Worm (Caenorhabditis elegans) whole organism, L2 larva: Measurements from ENCODE around the gene nlp-57.

Experiments
- C34F6.9 ChIP-seq: fragments of 150-350 bp; optimal IDR thresholded peaks from 2 replicates; lab custom pipeline; 2014; ENCODE audit warnings: missing biosample characterization, missing genetic modification characterization
- F13H6.1 ChIP-seq: sonication (generic microtip); optimal IDR thresholded peaks from 2 replicates; lab custom pipeline; 2016; ENCODE audit warnings: missing genetic modification characterization, missing compliant biosample characterization
- R02D3.7 ChIP-seq: fragments of 150-350 bp; optimal IDR thresholded peaks from 2 replicates; lab custom pipeline; 2014; ENCODE audit warnings: missing biosample characterization, missing genetic modification characterization
- Y55F3AM.14 ChIP-seq: fragments of 200-800 bp; sonication (Bioruptor generic); optimal IDR thresholded peaks from 2 replicates; lab custom pipeline; 2018; ENCODE audit warnings: mild to moderate bottlenecking, missing genetic modification characterization, missing compliant biosample characterization
- ZK546.5 ChIP-seq: sonication (generic microtip); optimal IDR thresholded peaks from 2 replicates; lab custom pipeline; 2017; ENCODE audit warnings: missing biosample characterization, missing genetic modification characterization
- alr-1 ChIP-seq: fragments of 150-350 bp; optimal IDR thresholded peaks from 2 replicates; lab custom pipeline; 2014; ENCODE audit warnings: missing biosample characterization, missing genetic modification characterization
- aly-2 ChIP-seq: fragments of 150-350 bp; optimal IDR thresholded peaks from 2 replicates; lab custom pipeline; 2014; ENCODE audit warnings: missing biosample characterization, missing genetic modification characterization
- ama-1 ChIP-seq: fragments of 150-350 bp; optimal IDR thresholded peaks from 2 replicates; lab custom pipeline; 2018; ENCODE audit warnings: inconsistent platforms
- blmp-1 ChIP-seq: sonication (generic microtip); optimal IDR thresholded peaks from 2 replicates; lab custom pipeline; 2017; ENCODE audit warnings: missing genetic modification characterization, mild to moderate bottlenecking, missing compliant biosample characterization, antibody characterized with exemption, moderate library complexity; ENCODE audit not compliant: insufficient read depth
- ceh-16 ChIP-seq: fragments of 150-350 bp; optimal IDR thresholded peaks from 2 replicates; lab custom pipeline; 2014; ENCODE audit warnings: missing biosample characterization, missing genetic modification characterization
- ceh-82 ChIP-seq: fragments of 150-350 bp; optimal IDR thresholded peaks from 2 replicates; lab custom pipeline; 2014; ENCODE audit warnings: missing biosample characterization, missing genetic modification characterization
- crh-2 ChIP-seq: sonication (generic microtip); optimal IDR thresholded peaks from 2 replicates; lab custom pipeline; 2017; ENCODE audit warnings: missing biosample characterization, missing genetic modification characterization
- dmd-4 ChIP-seq: sonication (generic microtip); optimal IDR thresholded peaks from 2 replicates; lab custom pipeline; 2017; ENCODE audit warnings: missing biosample characterization, missing genetic modification characterization
- egl-27 ChIP-seq: sonication (generic microtip); optimal IDR thresholded peaks from 3 replicates; lab custom pipeline; 2017; ENCODE audit warnings: missing biosample characterization, missing genetic modification reagents, missing genetic modification characterization
- elt-1 ChIP-seq: fragments of 150-350 bp; optimal IDR thresholded peaks from 2 replicates; lab custom pipeline; 2014; ENCODE audit warnings: missing biosample characterization, missing genetic modification characterization
- elt-3 ChIP-seq: sonication (generic microtip); optimal IDR thresholded peaks from 2 replicates; lab custom pipeline; 2017; ENCODE audit warnings: missing biosample characterization, missing genetic modification characterization
- fos-1 ChIP-seq: fragments of 150-350 bp; optimal IDR thresholded peaks from 2 replicates; lab custom pipeline; 2014; ENCODE audit warnings: missing biosample characterization, missing genetic modification characterization
- gmeb-1 ChIP-seq: fragments of 150-350 bp; optimal IDR thresholded peaks from 2 replicates; lab custom pipeline; 2014; ENCODE audit warnings: missing biosample characterization, missing genetic modification characterization
- lin-11 ChIP-seq: fragments of 150-350 bp; sonication (generic microtip); optimal IDR thresholded peaks from 2 replicates; lab custom pipeline; 2014; ENCODE audit warnings: missing biosample characterization, missing genetic modification characterization, inconsistent platforms, mixed read lengths
- lin-13 ChIP-seq: fragments of 150-350 bp; optimal IDR thresholded peaks from 2 replicates; lab custom pipeline; 2014; ENCODE audit warnings: missing biosample characterization, missing genetic modification reagents, missing genetic modification characterization
- lin-39 ChIP-seq: fragments of 150-350 bp; optimal IDR thresholded peaks from 2 replicates; lab custom pipeline; 2014; ENCODE audit warnings: missing biosample characterization, missing genetic modification reagents, missing genetic modification characterization
- lsy-2 ChIP-seq, 2 experiments: fragments of 150-350 bp in 1 of 2; sonication (generic microtip) in 1 of 2; optimal IDR thresholded peaks; 2 replicates each; lab custom pipeline; 2014 to 2017; ENCODE audit warnings: missing biosample characterization in 2 of 2, missing genetic modification characterization in 2 of 2
- mbf-1 ChIP-seq: sonication (generic microtip); optimal IDR thresholded peaks from 2 replicates; lab custom pipeline; 2017; ENCODE audit warnings: missing biosample characterization, missing genetic modification characterization
- mdl-1 ChIP-seq, 2 experiments: fragments of 150-350 bp in 1 of 2; sonication (generic microtip) in 1 of 2; optimal IDR thresholded peaks; 2 replicates each; lab custom pipeline; 2017; ENCODE audit warnings: missing biosample characterization in 2 of 2, missing genetic modification characterization in 2 of 2
- nhr-10 ChIP-seq: sonication (generic microtip); optimal IDR thresholded peaks from 2 replicates; lab custom pipeline; 2017; ENCODE audit warnings: missing biosample characterization, missing genetic modification characterization
- nhr-11 ChIP-seq: fragments of 150-350 bp; optimal IDR thresholded peaks from 2 replicates; lab custom pipeline; 2014; ENCODE audit warnings: missing biosample characterization, missing genetic modification characterization
- nhr-12 ChIP-seq: fragments of 150-350 bp; optimal IDR thresholded peaks from 2 replicates; lab custom pipeline; 2014; ENCODE audit warnings: missing biosample characterization, missing genetic modification characterization
- nhr-129 ChIP-seq: fragments of 150-350 bp; optimal IDR thresholded peaks from 2 replicates; lab custom pipeline; 2014; ENCODE audit warnings: missing biosample characterization, missing genetic modification characterization
- nhr-21 ChIP-seq: fragments of 150-350 bp; optimal IDR thresholded peaks from 2 replicates; lab custom pipeline; 2014; ENCODE audit warnings: missing biosample characterization, missing genetic modification characterization
- nhr-23 ChIP-seq: fragments of 150-350 bp; optimal IDR thresholded peaks from 2 replicates; lab custom pipeline; 2014; ENCODE audit warnings: missing biosample characterization, missing genetic modification reagents, missing genetic modification characterization
- nhr-237 ChIP-seq: fragments of 150-350 bp; optimal IDR thresholded peaks from 2 replicates; lab custom pipeline; 2014; ENCODE audit warnings: missing biosample characterization, missing genetic modification characterization
- nhr-25 ChIP-seq: fragments of 150-350 bp; sonication (generic microtip); optimal IDR thresholded peaks from 3 replicates; lab custom pipeline; 2014; ENCODE audit warnings: missing biosample characterization, missing genetic modification characterization
- nhr-6 ChIP-seq: fragments of 150-350 bp; optimal IDR thresholded peaks from 2 replicates; lab custom pipeline; 2014; ENCODE audit warnings: missing biosample characterization, missing genetic modification characterization
- nhr-77 ChIP-seq: fragments of 150-350 bp; optimal IDR thresholded peaks from 2 replicates; lab custom pipeline; 2014; ENCODE audit warnings: missing biosample characterization, missing genetic modification characterization
- peb-1 ChIP-seq: fragments of 150-350 bp; optimal IDR thresholded peaks from 2 replicates; lab custom pipeline; 2014; ENCODE audit warnings: missing biosample characterization, missing genetic modification characterization
- sem-4 ChIP-seq: fragments of 150-350 bp; optimal IDR thresholded peaks from 2 replicates; lab custom pipeline; 2014; ENCODE audit warnings: missing biosample characterization, missing genetic modification reagents, missing genetic modification characterization
- skn-1 ChIP-seq: sonication (generic microtip); optimal IDR thresholded peaks from 2 replicates; lab custom pipeline; 2017; ENCODE audit warnings: missing biosample characterization, missing genetic modification characterization
- sma-3 ChIP-seq: sonication (generic microtip); optimal IDR thresholded peaks from 2 replicates; lab custom pipeline; 2016; ENCODE audit warnings: missing genetic modification reagents, missing genetic modification characterization, missing compliant biosample characterization
- sma-9 ChIP-seq, 2 experiments: fragments of 150-350 bp in 1 of 2; sonication (generic microtip) in 1 of 2; optimal IDR thresholded peaks; 2 replicates each; lab custom pipeline; 2014 to 2016; ENCODE audit warnings: missing genetic modification characterization in 2 of 2, mild to moderate bottlenecking in 1 of 2, missing biosample characterization in 1 of 2, missing compliant biosample characterization in 1 of 2, missing genetic modification reagents in 1 of 2, moderate library complexity in 1 of 2
- snpc-4 ChIP-seq: fragments of 150-350 bp; optimal IDR thresholded peaks from 2 replicates; lab custom pipeline; 2014; ENCODE audit warnings: missing biosample characterization, missing genetic modification characterization
- unc-39 ChIP-seq: fragments of 150-350 bp; optimal IDR thresholded peaks from 2 replicates; lab custom pipeline; 2014; ENCODE audit warnings: missing biosample characterization, missing genetic modification characterization
- unc-55 ChIP-seq: fragments of 150-350 bp; sonication (generic microtip); optimal IDR thresholded peaks from 3 replicates; lab custom pipeline; 2014; ENCODE audit warnings: missing biosample characterization, missing genetic modification reagents, missing genetic modification characterization
- unc-62 ChIP-seq: fragments of 150-350 bp; optimal IDR thresholded peaks from 2 replicates; lab custom pipeline; 2014; ENCODE audit warnings: missing biosample characterization, missing genetic modification reagents, missing genetic modification characterization
- zag-1 ChIP-seq: fragments of 150-350 bp; optimal IDR thresholded peaks from 2 replicates; lab custom pipeline; 2014; ENCODE audit warnings: missing biosample characterization, missing genetic modification characterization
- ztf-1 ChIP-seq: fragments of 200-800 bp; sonication (Bioruptor generic); conservative IDR thresholded peaks from 2 replicates; pipeline ENCODE4 v1.3.6; 2022; ENCODE audit warnings: missing genetic modification characterization, missing compliant biosample characterization
- ztf-11 ChIP-seq: sonication (generic microtip); optimal IDR thresholded peaks from 2 replicates; lab custom pipeline; 2017; ENCODE audit warnings: missing biosample characterization, missing genetic modification characterization
- ztf-4 ChIP-seq: fragments of 150-350 bp; optimal IDR thresholded peaks from 2 replicates; lab custom pipeline; 2014; ENCODE audit warnings: missing biosample characterization, missing genetic modification characterization

nlp-57 gene

DNA sequence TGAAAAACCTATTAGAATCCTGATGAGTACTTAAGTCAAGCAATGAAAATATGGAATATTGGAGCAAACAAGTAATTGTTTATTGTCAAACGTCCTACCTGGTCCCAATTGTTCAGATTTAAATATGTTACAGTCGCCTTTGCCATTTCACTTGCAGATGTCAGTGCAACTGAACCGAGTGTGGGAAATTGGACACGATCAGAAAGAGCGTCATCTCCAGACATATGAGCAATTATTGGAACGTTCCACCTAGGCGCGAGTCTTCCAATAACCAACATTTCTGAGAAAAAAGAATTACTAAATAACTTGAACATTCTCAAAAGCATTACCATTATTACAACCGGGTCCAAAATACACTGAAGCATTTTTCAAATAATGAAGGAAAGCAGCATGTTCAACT, 20.2 kb downstream of the nlp-57 start:
- TF ChIP-seq nhr-11 (tag; lab: Kevin White, UChicago) (no peak), ceh-16 (tag; lab: Kevin White, UChicago) (no peak), unc-62 (GFP tag; lab: Kevin White, UChicago) (no peak), zag-1 (no peak)

DNA sequence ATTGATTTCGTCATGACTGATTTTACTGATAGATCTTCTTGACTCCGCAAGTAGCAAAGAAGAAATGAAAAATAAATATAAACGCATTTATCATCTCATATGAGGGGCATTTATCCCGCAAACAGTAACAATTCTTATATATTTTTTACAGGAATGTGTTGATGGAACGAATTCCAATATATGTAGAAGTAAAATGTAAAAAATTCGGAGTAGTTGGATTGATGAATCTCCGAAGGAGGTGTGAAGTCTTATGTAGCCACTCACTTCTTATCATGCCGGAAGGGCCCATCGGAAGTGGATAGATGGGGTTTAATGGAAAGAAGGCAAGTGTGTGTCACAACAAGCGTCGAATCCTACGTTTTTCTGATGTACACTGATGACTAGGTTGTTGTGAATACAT, 20.9 kb downstream of the nlp-57 start, which contains the start of gene gcy-9:
gcy-9 (minus strand) TSS at position 101 of the 400 bp plus-strand sequence.
- TF ChIP-seq sem-4 (no peak), ztf-1 (no peak), Y55F3AM.14 (GFP tag; lab: Kevin White, UChicago) (no peak), nhr-129 (no peak), nhr-237 (no peak), fos-1 (tag; lab: Kevin White, UChicago) (no peak), sma-9 (GFP tag; optimal IDR thresholded peaks at IDR 0.05; lab: Kevin White, UChicago) (no peak), sma-9 (tag; optimal IDR thresholded peaks at IDR 0.05; lab: Kevin White, UChicago) (no peak), lin-13 (GFP tag; lab: Kevin White, UChicago) (no peak), unc-39 (tag; lab: Kevin White, UChicago) (no peak), C34F6.9 (tag; lab: Kevin White, UChicago) (no peak), zag-1 (no peak), nhr-25 (tag; lab: Kevin White, UChicago) (no peak), ceh-82 (tag; lab: Kevin White, UChicago) (no peak), gmeb-1 (tag; lab: Kevin White, UChicago) (no peak), ama-1 (no peak), elt-3 (tag; lab: Kevin White, UChicago) (no peak), alr-1 (tag; lab: Kevin White, UChicago) (no peak)

- TF ChIP-seq ama-1 (no peak), sma-9 (GFP tag; optimal IDR thresholded peaks at IDR 0.05; lab: Kevin White, UChicago) (peak; percentile 18), sma-9 (tag; optimal IDR thresholded peaks at IDR 0.05; lab: Kevin White, UChicago) (no peak), lin-11 (tag; lab: Kevin White, UChicago) (no peak), alr-1 (tag; lab: Kevin White, UChicago) (no peak), skn-1 (tag; lab: Kevin White, UChicago) (no peak), unc-39 (tag; lab: Kevin White, UChicago) (no peak), mdl-1 (tag; optimal IDR thresholded peaks at IDR 0.05; lab: Kevin White, UChicago) (no peak), zag-1 (no peak), unc-62 (GFP tag; lab: Kevin White, UChicago) (no peak), aly-2 (tag; lab: Kevin White, UChicago) (no peak), nhr-21 (no peak), ceh-82 (tag; lab: Kevin White, UChicago) (no peak), sma-3 (GFP tag; lab: Kevin White, UChicago) (no peak), blmp-1 (tag; lab: Kevin White, UChicago) (peak; percentile 9), dmd-4 (tag; lab: Kevin White, UChicago) (no peak), elt-1 (tag; lab: Kevin White, UChicago) (no peak), mbf-1 (tag; lab: Kevin White, UChicago) (no peak), ztf-1 (no peak), ztf-4 (tag; lab: Kevin White, UChicago) (no peak), nhr-6 (tag; lab: Kevin White, UChicago) (peak; percentile 40), nhr-12 (no peak), nhr-25 (tag; lab: Kevin White, UChicago) (no peak), crh-2 (peak; percentile 27), unc-55 (GFP tag; lab: Kevin White, UChicago) (peak; percentile 29), nhr-237 (no peak), lin-39 (tag; lab: Kevin White, UChicago) (no peak), nhr-129 (peak; percentile 75), ztf-11 (tag; lab: Kevin White, UChicago) (no peak), egl-27 (tag; lab: Kevin White, UChicago) (no peak), snpc-4 (tag; lab: Kevin White, UChicago) (no peak), C34F6.9 (tag; lab: Kevin White, UChicago) (peak; percentile 47), sem-4 (peak; percentile 1), gmeb-1 (tag; lab: Kevin White, UChicago) (peak; percentile 9), nhr-23 (tag; lab: Kevin White, UChicago) (no peak), nhr-77 (tag; lab: Kevin White, UChicago) (no peak), lsy-2 (tag; optimal IDR thresholded peaks at IDR 0.05; lab: Kevin White, UChicago) (no peak), nhr-10 (tag; lab: Kevin White, UChicago) (no peak), Y55F3AM.14 (GFP tag; lab: Kevin White, UChicago) (peak; percentile 11), fos-1 (tag; lab: Kevin White, UChicago) (peak; percentile 24), ceh-16 (tag; lab: Kevin White, UChicago) (peak; percentile 21), ZK546.5 (tag; lab: Kevin White, UChicago) (no peak), elt-3 (tag; lab: Kevin White, UChicago) (no peak), R02D3.7 (tag; lab: Kevin White, UChicago) (no peak), peb-1 (tag; lab: Kevin White, UChicago) (no peak), F13H6.1 (tag; lab: Kevin White, UChicago) (peak; percentile 13), lin-13 (GFP tag; lab: Kevin White, UChicago) (no peak)
Observed at ce11 chrX:11339375-11339924, 22.6 kb downstream of the nlp-57 start, which contains the start of gene aco-1. Gene aco-1 (plus strand): TSS chrX:11339874.
